Worm (Caenorhabditis elegans) whole organism, mixed stage, embryonic: ENCODE data around the gene Y45G5AM.3.
A peak's percentile ranks its signal among the peaks of the same experiment; 100 is the strongest.

ENCODE experiments used
- elt-1 ChIP-seq: sonication (generic microtip); optimal IDR thresholded peaks from 2 replicates; lab custom pipeline; 2017; ENCODE audit warnings: missing genetic modification characterization, mild to moderate bottlenecking, missing compliant biosample characterization, antibody characterized with exemption, moderate library complexity, borderline replicate concordance; ENCODE audit not compliant: insufficient read depth
- elt-3 ChIP-seq: fragments of 150-350 bp; optimal IDR thresholded peaks from 2 replicates; lab custom pipeline; 2014; ENCODE audit warnings: missing biosample characterization, missing genetic modification characterization
- hlh-1 ChIP-seq: fragments of 150-350 bp; optimal IDR thresholded peaks from 2 replicates; lab custom pipeline; 2014; ENCODE audit warnings: missing biosample characterization, missing genetic modification reagents, missing genetic modification characterization
- mep-1 ChIP-seq: fragments of 150-350 bp; optimal IDR thresholded peaks from 2 replicates; lab custom pipeline; 2017; ENCODE audit warnings: missing biosample characterization, missing genetic modification reagents, missing genetic modification characterization, inconsistent platforms
- nhr-237 ChIP-seq: fragments of 150-350 bp; optimal IDR thresholded peaks from 2 replicates; lab custom pipeline; 2014; ENCODE audit warnings: missing biosample characterization, missing genetic modification characterization
- nhr-28 ChIP-seq: fragments of 150-350 bp; optimal IDR thresholded peaks from 2 replicates; lab custom pipeline; 2014; ENCODE audit warnings: missing biosample characterization, missing genetic modification characterization
- nhr-76 ChIP-seq: sonication (generic microtip); optimal IDR thresholded peaks from 2 replicates; lab custom pipeline; 2017; ENCODE audit warnings: missing biosample characterization, missing genetic modification characterization
- snpc-4 ChIP-seq: fragments of 150-350 bp; optimal IDR thresholded peaks from 2 replicates; lab custom pipeline; 2014; ENCODE audit warnings: missing biosample characterization, missing genetic modification characterization
- unc-62 ChIP-seq: fragments of 150-350 bp; optimal IDR thresholded peaks from 2 replicates; lab custom pipeline; 2014; ENCODE audit warnings: missing biosample characterization, missing genetic modification reagents, missing genetic modification characterization

DNA sequence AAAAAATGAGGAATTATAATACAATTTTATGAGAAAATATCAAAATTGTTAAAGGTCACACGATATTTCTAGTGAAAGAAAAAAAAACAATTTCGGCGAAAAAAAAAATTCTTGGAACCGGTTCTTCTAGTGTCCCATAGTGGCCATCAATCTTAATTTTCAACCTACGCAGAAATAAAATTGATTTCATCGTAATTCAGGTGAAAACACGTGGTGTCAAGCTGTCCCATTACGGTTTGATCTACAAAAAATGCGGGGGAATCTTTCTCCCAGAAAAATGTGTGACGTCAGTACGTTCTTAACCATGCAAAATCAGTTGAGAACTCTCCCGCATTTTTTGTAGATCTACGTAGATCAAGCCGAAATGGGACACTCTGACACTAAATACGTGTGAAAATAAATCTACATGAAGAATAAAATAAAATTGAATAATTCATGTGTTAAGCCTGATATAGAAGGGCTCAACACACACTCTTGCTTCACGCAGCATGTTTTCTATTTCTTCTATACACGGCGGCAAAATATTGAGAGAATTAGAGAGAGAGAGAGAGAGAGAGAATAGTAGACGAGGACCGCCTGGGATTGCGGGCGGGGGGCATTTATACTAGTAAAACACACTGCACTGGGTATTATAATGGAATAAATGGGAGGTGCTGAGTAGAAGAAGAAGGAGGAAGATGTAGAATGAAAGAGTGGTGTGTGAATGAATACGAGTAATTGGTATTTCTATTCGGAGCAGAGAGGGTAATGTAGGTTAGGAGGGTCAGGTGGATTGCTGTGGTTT, 28.5 kb downstream of the Y45G5AM.3 start:
- TF ChIP-seq nhr-76 (tag; lab: Kevin White, UChicago), result no peak
- TF ChIP-seq nhr-28 (tag; lab: Kevin White, UChicago), result no peak
- TF ChIP-seq snpc-4 (tag; lab: Kevin White, UChicago), result no peak
- no peak for TF ChIP-seq unc-62 (GFP tag; lab: Kevin White, UChicago)
- no peak for TF ChIP-seq hlh-1 (tag; lab: Kevin White, UChicago)
- no peak for TF ChIP-seq elt-1 (tag; lab: Kevin White, UChicago)
- no peak for TF ChIP-seq nhr-237 (tag; lab: Kevin White, UChicago)
- no peak for TF ChIP-seq elt-3 (tag; lab: Kevin White, UChicago)
- peak; percentile 1 for TF ChIP-seq mep-1 (tag; lab: Kevin White, UChicago)
